Fruit fly (Drosophila melanogaster) whole organism, embryonic: ENCODE results near the gene ocn.

Experiments used
- Atf6 ChIP-seq: fragments of 200-800 bp; sonication (Bioruptor generic); IDR thresholded peaks from 2 replicates; pipeline ENCODE4 v1.3.6; 2022; ENCODE audit warnings: missing biosample characterization, missing genetic modification characterization
- Bdp1 ChIP-seq: fragments of 200-800 bp; sonication (Bioruptor generic); optimal IDR thresholded peaks from 3 replicates; lab custom pipeline; 2016; ENCODE audit warnings: missing biosample characterization, missing genetic modification characterization
- CG10267 ChIP-seq: fragments of 200-800 bp; sonication (Bioruptor generic); optimal IDR thresholded peaks from 2 replicates; lab custom pipeline; 2018; ENCODE audit warnings: missing biosample characterization, mild to moderate bottlenecking, missing genetic modification characterization, moderate library complexity
- CG10274 ChIP-seq: fragments of 200-800 bp; sonication (Bioruptor generic); optimal IDR thresholded peaks from 3 replicates; lab custom pipeline; 2017; ENCODE audit warnings: missing biosample characterization, mild to moderate bottlenecking, missing genetic modification characterization
- CG10543 ChIP-seq: fragments of 200-800 bp; sonication (Bioruptor generic); optimal IDR thresholded peaks from 3 replicates; lab custom pipeline; 2017; ENCODE audit warnings: missing biosample characterization, mild to moderate bottlenecking, missing genetic modification characterization, moderate library complexity
- CG13296 ChIP-seq: fragments of 200-800 bp; sonication (Bioruptor generic); optimal IDR thresholded peaks from 3 replicates; lab custom pipeline; 2018; ENCODE audit warnings: missing biosample characterization, mild to moderate bottlenecking, missing genetic modification characterization
- CG1602 ChIP-seq: fragments of 200-800 bp; sonication (Bioruptor generic); optimal IDR thresholded peaks from 3 replicates; lab custom pipeline; 2016; ENCODE audit warnings: missing biosample characterization, missing genetic modification characterization
- CG17361 ChIP-seq: fragments of 200-800 bp; sonication (Bioruptor generic); IDR thresholded peaks from 3 replicates; pipeline ENCODE4 v1.3.6; 2022; ENCODE audit warnings: missing biosample characterization, missing genetic modification characterization
- CG17385 ChIP-seq: fragments of 200-800 bp; sonication (Bioruptor generic); optimal IDR thresholded peaks from 3 replicates; lab custom pipeline; 2018; ENCODE audit warnings: missing biosample characterization, mild to moderate bottlenecking, missing genetic modification characterization
- CG17568 ChIP-seq: fragments of 200-800 bp; sonication (Bioruptor generic); optimal IDR thresholded peaks from 2 replicates; lab custom pipeline; 2018; ENCODE audit warnings: missing biosample characterization, mild to moderate bottlenecking, missing genetic modification characterization, moderate library complexity
- CG17612 ChIP-seq: fragments of 200-800 bp; sonication (Bioruptor generic); IDR thresholded peaks from 2 replicates; pipeline ENCODE4 v1.3.6; 2022; ENCODE audit warnings: missing biosample characterization, missing genetic modification characterization
- CG3281 ChIP-seq: fragments of 200-800 bp; sonication (Bioruptor generic); optimal IDR thresholded peaks from 3 replicates; lab custom pipeline; 2017; ENCODE audit warnings: missing biosample characterization, mild to moderate bottlenecking, missing genetic modification characterization
- CG42726 ChIP-seq: fragments of 200-800 bp; sonication (Bioruptor generic); IDR thresholded peaks from 2 replicates; pipeline ENCODE4 v1.3.6; 2022; ENCODE audit warnings: missing biosample characterization, missing genetic modification characterization; ENCODE audit not compliant: partially characterized antibody
- CG4730 ChIP-seq: fragments of 200-800 bp; sonication (Bioruptor generic); IDR thresholded peaks from 2 replicates; pipeline ENCODE4 v1.3.6; 2022; ENCODE audit warnings: missing biosample characterization, missing genetic modification characterization
- CG5953 ChIP-seq: fragments of 200-800 bp; sonication (Bioruptor generic); IDR thresholded peaks from 2 replicates; pipeline ENCODE4 v1.3.6; 2022; ENCODE audit warnings: missing biosample characterization, missing genetic modification characterization
- CG6683 ChIP-seq: fragments of 200-800 bp; sonication (Bioruptor generic); optimal IDR thresholded peaks from 2 replicates; lab custom pipeline; 2017; ENCODE audit warnings: missing biosample characterization, mild to moderate bottlenecking, missing genetic modification characterization, missing genetic modification reagents
- CG6854 ChIP-seq: fragments of 200-800 bp; sonication (Bioruptor generic); optimal IDR thresholded peaks from 3 replicates; lab custom pipeline; 2017; ENCODE audit warnings: missing biosample characterization, mild to moderate bottlenecking, missing genetic modification characterization
- CG7839 ChIP-seq: fragments of 200-800 bp; sonication (Bioruptor generic); optimal IDR thresholded peaks from 3 replicates; lab custom pipeline; 2018; ENCODE audit warnings: missing biosample characterization, mild to moderate bottlenecking, missing genetic modification characterization, moderate library complexity
- CG7928 ChIP-seq: fragments of 200-800 bp; sonication (Bioruptor generic); optimal IDR thresholded peaks from 2 replicates; lab custom pipeline; 2017; ENCODE audit warnings: missing biosample characterization, mild to moderate bottlenecking, missing genetic modification characterization
- CG8089 ChIP-seq: fragments of 200-800 bp; sonication (Bioruptor generic); optimal IDR thresholded peaks from 3 replicates; lab custom pipeline; 2016; ENCODE audit warnings: missing biosample characterization, missing genetic modification characterization
- CG8281 ChIP-seq: fragments of 200-800 bp; sonication (Bioruptor generic); optimal IDR thresholded peaks from 2 replicates; lab custom pipeline; 2018; ENCODE audit warnings: missing biosample characterization, mild to moderate bottlenecking, missing genetic modification characterization, moderate library complexity
- CG9817 ChIP-seq: fragments of 200-800 bp; sonication (Bioruptor generic); optimal IDR thresholded peaks from 2 replicates; lab custom pipeline; 2018; ENCODE audit warnings: missing biosample characterization, mild to moderate bottlenecking, missing genetic modification characterization, moderate library complexity
- D19B ChIP-seq: fragments of 200-800 bp; sonication (Bioruptor generic); optimal IDR thresholded peaks from 2 replicates; lab custom pipeline; 2017; ENCODE audit warnings: missing biosample characterization, mild to moderate bottlenecking, missing genetic modification characterization
- Fer3 ChIP-seq: fragments of 200-800 bp; sonication (Bioruptor generic); optimal IDR thresholded peaks from 2 replicates; lab custom pipeline; 2018; ENCODE audit warnings: missing biosample characterization, mild to moderate bottlenecking, missing genetic modification characterization, moderate library complexity
- GATAe ChIP-seq: fragments of 200-800 bp; sonication (Bioruptor generic); conservative IDR thresholded peaks from 2 replicates; pipeline ENCODE4 v1.3.6; 2022; ENCODE audit warnings: missing biosample characterization, missing genetic modification characterization
- HmgZ ChIP-seq: fragments of 200-800 bp; sonication (Bioruptor generic); optimal IDR thresholded peaks from 2 replicates; lab custom pipeline; 2018; ENCODE audit warnings: missing biosample characterization, mild to moderate bottlenecking, missing genetic modification characterization
- Hmr ChIP-seq: fragments of 200-800 bp; sonication (Bioruptor generic); optimal IDR thresholded peaks from 3 replicates; lab custom pipeline; 2017; ENCODE audit warnings: mild to moderate bottlenecking, missing biosample characterization, missing genetic modification reagents, missing genetic modification characterization
- Med ChIP-seq: fragments of 200-800 bp; sonication (Bioruptor generic); peaks from one replicate; lab custom pipeline; 2016; ENCODE audit warnings: missing biosample characterization, missing genetic modification characterization, mild to moderate bottlenecking, inconsistent platforms, moderate library complexity
- Side ChIP-seq: fragments of 200-800 bp; sonication (Bioruptor generic); optimal IDR thresholded peaks from 2 replicates; lab custom pipeline; 2016; ENCODE audit warnings: missing biosample characterization, missing genetic modification characterization
- Six4 ChIP-seq: fragments of 200-800 bp; sonication (Bioruptor generic); optimal IDR thresholded peaks from 2 replicates; lab custom pipeline; 2016; ENCODE audit warnings: missing biosample characterization, missing genetic modification characterization
- Vsx1 ChIP-seq: fragments of 200-800 bp; sonication (Bioruptor generic); optimal IDR thresholded peaks from 2 replicates; lab custom pipeline; 2017; ENCODE audit warnings: missing biosample characterization, mild to moderate bottlenecking, missing genetic modification characterization, missing genetic modification reagents
- amos ChIP-seq: fragments of 200-800 bp; sonication (Bioruptor generic); IDR thresholded peaks from 2 replicates; pipeline ENCODE4 v1.3.6; 2022; ENCODE audit warnings: missing biosample characterization, missing genetic modification characterization; ENCODE audit not compliant: partially characterized antibody
- bigmax ChIP-seq: fragments of 200-800 bp; sonication (Bioruptor generic); optimal IDR thresholded peaks from 2 replicates; lab custom pipeline; 2018; ENCODE audit warnings: missing biosample characterization, mild to moderate bottlenecking, missing genetic modification characterization
- eyg ChIP-seq: fragments of 200-800 bp; sonication (Bioruptor generic); optimal IDR thresholded peaks from 3 replicates; lab custom pipeline; 2016; ENCODE audit warnings: missing biosample characterization, missing genetic modification characterization
- grn ChIP-seq: fragments of 200-800 bp; sonication (Bioruptor generic); optimal IDR thresholded peaks from 3 replicates; lab custom pipeline; 2017; ENCODE audit warnings: missing biosample characterization, missing genetic modification characterization
- gro ChIP-seq: fragments of 200-800 bp; sonication (Bioruptor generic); optimal IDR thresholded peaks from 2 replicates; lab custom pipeline; 2016; ENCODE audit warnings: missing biosample characterization, missing genetic modification characterization
- hbn ChIP-seq: fragments of 200-800 bp; sonication (Bioruptor generic); IDR thresholded peaks from 2 replicates; pipeline ENCODE4 v1.3.6; 2022; ENCODE audit warnings: missing biosample characterization, missing genetic modification characterization; ENCODE audit not compliant: partially characterized antibody
- knrl ChIP-seq: fragments of 200-800 bp; sonication (Bioruptor generic); IDR thresholded peaks from 3 replicates; pipeline ENCODE4 v1.3.6; 2022; ENCODE audit warnings: missing biosample characterization, missing genetic modification characterization; ENCODE audit not compliant: partially characterized antibody
- mld ChIP-seq: fragments of 200-800 bp; sonication (Bioruptor generic); IDR thresholded peaks from 3 replicates; pipeline ENCODE4 v1.3.6; 2022; ENCODE audit warnings: missing biosample characterization, missing genetic modification characterization; ENCODE audit not compliant: partially characterized antibody
- oc ChIP-seq: fragments of 200-800 bp; sonication (Bioruptor generic); optimal IDR thresholded peaks from 2 replicates; lab custom pipeline; 2018; ENCODE audit warnings: missing biosample characterization, mild to moderate bottlenecking, missing genetic modification characterization, moderate library complexity
- p53 ChIP-seq: fragments of 200-800 bp; sonication (Bioruptor generic); optimal IDR thresholded peaks from 2 replicates; lab custom pipeline; 2016; ENCODE audit warnings: missing biosample characterization, missing genetic modification characterization
- pan ChIP-seq, 4 experiments: fragments of >200 bp in 3 of 4; fragments of 200-800 bp in 1 of 4; sonication (Bioruptor generic) in 1 of 4; optimal IDR thresholded peaks in 3 of 4; IDR thresholded peaks in 1 of 4; 2 replicates each; pipeline versions ENCODE4 v1.3.6 to Lab custom; 2017 to 2022; ENCODE audit warnings: missing biosample characterization in 2 of 4, missing genetic modification characterization in 2 of 4, mixed read lengths in 1 of 4
- pros ChIP-seq: fragments of 200-800 bp; sonication (Bioruptor generic); optimal IDR thresholded peaks from 3 replicates; lab custom pipeline; 2019; ENCODE audit warnings: missing biosample characterization, mild to moderate bottlenecking, missing genetic modification characterization, moderate library complexity
- pum ChIP-seq: fragments of 200-800 bp; sonication (Bioruptor generic); optimal IDR thresholded peaks from 2 replicates; lab custom pipeline; 2016; ENCODE audit warnings: missing biosample characterization, missing genetic modification characterization
- rib ChIP-seq: fragments of 200-800 bp; sonication (Bioruptor generic); IDR thresholded peaks from 2 replicates; pipeline ENCODE4 v1.3.6; 2022; ENCODE audit warnings: missing biosample characterization, missing genetic modification characterization
- seq ChIP-seq: fragments of 200-800 bp; sonication (Bioruptor generic); IDR thresholded peaks from 2 replicates; pipeline ENCODE4 v1.3.6; 2022; ENCODE audit warnings: missing biosample characterization, missing genetic modification characterization
- tna ChIP-seq: fragments of 200-800 bp; sonication (Bioruptor generic); IDR thresholded peaks from 2 replicates; pipeline ENCODE4 v1.3.6; 2022; ENCODE audit warnings: missing biosample characterization, missing genetic modification characterization; ENCODE audit not compliant: partially characterized antibody
- usp ChIP-seq: fragments of >200 bp; optimal IDR thresholded peaks from 2 replicates; lab custom pipeline; 2017; ENCODE audit warnings: missing biosample characterization, missing genetic modification characterization

ocn gene

DNA sequence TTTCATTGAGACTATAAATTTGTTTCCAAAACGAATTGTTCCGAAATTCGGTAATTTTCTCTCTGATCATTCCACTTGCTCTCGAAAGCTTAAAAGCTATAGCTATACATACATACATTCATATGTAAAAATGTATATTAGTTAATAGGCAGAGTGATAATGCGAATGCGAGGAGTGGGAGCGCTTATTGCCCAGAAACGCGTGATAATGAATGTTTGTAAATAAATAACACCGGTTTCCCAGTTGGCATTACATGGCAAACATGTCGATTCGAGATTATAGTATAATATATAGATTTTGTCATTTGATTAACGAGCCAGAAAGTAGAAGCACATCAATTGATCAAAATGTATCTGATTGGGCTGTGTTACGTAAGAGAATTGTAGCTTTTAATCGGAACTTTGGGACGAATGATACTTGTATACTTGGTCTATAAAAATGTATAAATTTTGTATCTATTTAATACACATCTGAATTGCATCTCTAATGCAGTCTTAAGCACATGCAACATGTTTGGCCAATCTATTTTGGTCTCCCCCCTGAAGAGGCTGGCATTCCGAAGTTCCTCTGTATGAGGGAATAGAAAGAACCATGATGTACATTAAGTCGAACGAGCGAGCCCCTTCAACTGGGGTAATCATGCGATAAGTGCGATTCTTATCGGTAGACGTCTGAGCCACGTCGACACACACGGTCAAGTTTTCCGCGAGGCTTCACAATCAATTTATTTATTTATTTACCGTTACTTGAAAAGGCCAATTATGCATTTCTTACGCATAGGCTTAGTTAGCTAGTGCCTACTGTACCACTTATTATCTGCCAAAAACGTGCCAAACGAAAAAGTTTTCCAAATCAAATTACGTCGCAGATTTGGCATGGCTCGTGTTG lies 24.7 kb downstream of the ocn start (continued):
- TF ChIP-seq CG10543 (GFP tag; lab: Kevin White, UChicago) (peak; percentile 18), eyg (GFP tag; lab: Kevin White, UChicago) (no peak), CG3281 (peak; percentile 37), CG17612 (no peak), p53 (GFP tag; lab: Kevin White, UChicago) (no peak), Side (GFP tag; lab: Kevin White, UChicago) (no peak), usp (no peak), D19B (GFP tag; lab: Kevin White, UChicago) (peak; percentile 9), hbn (GFP tag; lab: Robert Waterston, UW) (no peak), oc (tag; lab: Kevin White, UChicago) (no peak), Fer3 (tag; lab: Kevin White, UChicago) (peak; percentile 35), Six4 (GFP tag; lab: Kevin White, UChicago) (no peak), CG8281 (tag; lab: Kevin White, UChicago) (no peak), tna (GFP tag; lab: Robert Waterston, UW) (no peak), knrl (no peak), Bdp1 (GFP tag; lab: Kevin White, UChicago) (no peak), HmgZ (no peak), Vsx1 (GFP tag; lab: Kevin White, UChicago) (peak; percentile 20), CG1602 (GFP tag; lab: Kevin White, UChicago) (no peak), Atf6 (GFP tag; lab: Robert Waterston, UW) (peak; percentile 54), amos (GFP tag; lab: Robert Waterston, UW) (no peak), pan (optimal IDR thresholded peaks at IDR 0.05; lab: Kevin White, UChicago) (no peak), pan (GFP tag; optimal IDR thresholded peaks at IDR 0.05 in 1 of 2, IDR thresholded peaks at IDR 0.05 in 1 of 2) (peak in 1 of 2 experiments; percentile 45), CG7839 (peak; percentile 6), Hmr (GFP tag; lab: Kevin White, UChicago) (peak; percentile 11), seq (GFP tag; lab: Robert Waterston, UW) (no peak), CG5953 (GFP tag; lab: Robert Waterston, UW) (no peak), CG7928 (GFP tag; lab: Kevin White, UChicago) (no peak), CG10274 (GFP tag; lab: Kevin White, UChicago) (peak; percentile 85), rib (GFP tag; lab: Robert Waterston, UW) (peak; percentile 68; the same call in 1 of the 2 replicates), CG17568 (GFP tag; lab: Kevin White, UChicago) (no peak), CG10267 (tag; lab: Kevin White, UChicago) (no peak), CG13296 (no peak), gro (GFP tag; lab: Kevin White, UChicago) (no peak), CG6683 (GFP tag; lab: Kevin White, UChicago) (no peak), pros (GFP tag; lab: Kevin White, UChicago) (no peak), CG6854 (GFP tag; lab: Kevin White, UChicago) (no peak), CG9817 (tag; lab: Kevin White, UChicago) (no peak), CG42726 (no peak), CG8089 (GFP tag; lab: Kevin White, UChicago) (no peak), bigmax (GFP tag; lab: Kevin White, UChicago) (no peak), Med (GFP tag; lab: Kevin White, UChicago) (peak; percentile 91), mld (no peak), GATAe (GFP tag; lab: Robert Waterston, UW) (peak; percentile 38; the same call in 1 of the 2 replicates), CG4730 (no peak), grn (GFP tag; lab: Kevin White, UChicago) (peak; percentile 71), CG17361 (no peak), CG17385 (GFP tag; lab: Kevin White, UChicago) (no peak), pum (GFP tag; lab: Kevin White, UChicago) (no peak)
